Fruit fly (Drosophila melanogaster): ENCODE results near the gene spoon.

DNA sequence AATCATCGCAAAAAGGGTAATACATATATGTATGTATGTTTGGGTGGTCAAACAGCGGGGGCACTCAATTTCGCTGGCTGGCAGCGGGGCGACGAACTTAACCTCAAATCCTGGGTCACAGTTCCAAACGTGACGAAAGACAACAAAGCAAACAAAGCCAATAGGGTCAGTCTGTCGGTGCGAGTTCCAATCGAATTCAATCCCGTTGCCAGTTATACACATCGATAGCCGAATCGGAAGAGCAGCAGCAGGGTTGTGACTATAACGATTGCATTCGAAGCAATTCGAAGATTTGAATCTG is 1.5 kb upstream of the spoon start:
- TF ChIP-seq CG8478 (optimal IDR thresholded peaks at IDR 0.05) = no peak
- TF ChIP-seq CTCF (optimal IDR thresholded peaks at IDR 0.05) = no peak

All from S2 (cell line).